Worm (Caenorhabditis elegans) whole organism, L1 larva: ENCODE measurements around the gene csn-1.

Experiments
- nhr-237 ChIP-seq: fragments of 150-350 bp; optimal IDR thresholded peaks from 2 replicates; lab custom pipeline; 2014; ENCODE audit warnings: missing biosample characterization, missing genetic modification characterization
- nhr-76 ChIP-seq: sonication (generic microtip); optimal IDR thresholded peaks from 2 replicates; lab custom pipeline; 2017; ENCODE audit warnings: missing biosample characterization, missing genetic modification characterization
- snpc-4 ChIP-seq: fragments of 150-350 bp; optimal IDR thresholded peaks from 2 replicates; lab custom pipeline; 2014; ENCODE audit warnings: missing biosample characterization, missing genetic modification characterization
- ztf-11 ChIP-seq, 2 experiments: sonication (generic microtip); optimal IDR thresholded peaks; 2 replicates each; lab custom pipeline; 2016 to 2017; ENCODE audit warnings: missing genetic modification characterization in 2 of 2, missing biosample characterization in 1 of 2, missing compliant biosample characterization in 1 of 2

- no peak for TF ChIP-seq nhr-237
- TF ChIP-seq ztf-11 (tag; optimal IDR thresholded peaks at IDR 0.05; lab: Kevin White, UChicago), result no peak
- peak; percentile 25 for TF ChIP-seq snpc-4 (tag; lab: Kevin White, UChicago)
- TF ChIP-seq nhr-76, result no peak
Observed at ce11 chrV:17870569-17870968, at the start of gene csn-1.
